Worm (Caenorhabditis elegans) whole organism, midembryonic: Measurements from ENCODE around the gene F19F10.3.

Experiments
- flt-1 ChIP-seq: fragments of 200-800 bp; sonication (Bioruptor generic); IDR thresholded peaks from 2 replicates; pipeline ENCODE4 v1.3.6; 2022; ENCODE audit warnings: missing genetic modification characterization, missing compliant biosample characterization
- klf-2 ChIP-seq: fragments of 200-800 bp; sonication (Bioruptor generic); conservative IDR thresholded peaks from 2 replicates; pipeline ENCODE4 v1.3.6; 2022; ENCODE audit warnings: missing genetic modification reagents, missing genetic modification characterization, missing compliant biosample characterization
- med-1 ChIP-seq: sonication (generic microtip); optimal IDR thresholded peaks from 2 replicates; lab custom pipeline; 2017; ENCODE audit warnings: missing genetic modification characterization, mild to moderate bottlenecking, missing compliant biosample characterization, antibody characterized with exemption, missing genetic modification reagents; ENCODE audit not compliant: insufficient read depth
- ref-1 ChIP-seq: fragments of 200-800 bp; sonication (Bioruptor generic); conservative IDR thresholded peaks from 2 replicates; pipeline ENCODE4 v1.3.6; 2022; ENCODE audit warnings: missing genetic modification reagents, missing genetic modification characterization, missing compliant biosample characterization
- tab-1 ChIP-seq: fragments of 200-800 bp; sonication (Bioruptor generic); IDR thresholded peaks from 2 replicates; pipeline ENCODE4 v1.3.6; 2022; ENCODE audit warnings: missing genetic modification characterization, missing compliant biosample characterization
- ztf-23 ChIP-seq: fragments of 200-800 bp; sonication (Bioruptor generic); IDR thresholded peaks from 2 replicates; pipeline ENCODE4 v1.3.6; 2022; ENCODE audit warnings: missing genetic modification reagents, missing genetic modification characterization, missing compliant biosample characterization
- ztf-29 ChIP-seq: fragments of 200-800 bp; sonication (Bioruptor generic); IDR thresholded peaks from 2 replicates; pipeline ENCODE4 v1.3.6; 2022; ENCODE audit warnings: missing genetic modification reagents, missing genetic modification characterization, missing compliant biosample characterization

ce11 chrV:7595132-7595531 lies 43.2 kb downstream of the F19F10.3 start:
- TF ChIP-seq ztf-23 (GFP tag; lab: Robert Waterston, UW) (no peak), klf-2 (no peak), ztf-29 (GFP tag; lab: Robert Waterston, UW) (no peak), flt-1 (GFP tag; lab: Robert Waterston, UW) (no peak), med-1 (GFP tag; lab: Kevin White, UChicago) (no peak), ref-1 (GFP tag; lab: Robert Waterston, UW) (no peak), tab-1 (no peak)
